Fruit fly (Drosophila melanogaster) whole organism, embryonic: ENCODE data around the gene ZnT86D.

ENCODE experiments used
- Asciz ChIP-seq: fragments of 200-800 bp; sonication (Bioruptor generic); optimal IDR thresholded peaks from 2 replicates; lab custom pipeline; 2017; ENCODE audit warnings: missing biosample characterization, mild to moderate bottlenecking, missing genetic modification characterization, missing genetic modification reagents
- Atf3 ChIP-seq: fragments of 200-800 bp; sonication (Bioruptor generic); optimal IDR thresholded peaks from 3 replicates; lab custom pipeline; 2016; ENCODE audit warnings: missing biosample characterization, missing genetic modification characterization
- CG12155 ChIP-seq: fragments of 200-800 bp; sonication (Bioruptor generic); optimal IDR thresholded peaks from 3 replicates; lab custom pipeline; 2016; ENCODE audit warnings: missing biosample characterization, missing genetic modification characterization
- CG13894 ChIP-seq: fragments of 200-800 bp; sonication (Bioruptor generic); optimal IDR thresholded peaks from 3 replicates; lab custom pipeline; 2018; ENCODE audit warnings: missing biosample characterization, mild to moderate bottlenecking, missing genetic modification characterization, moderate library complexity
- CG14441 ChIP-seq: fragments of 200-800 bp; sonication (Bioruptor generic); IDR thresholded peaks from 2 replicates; pipeline ENCODE4 v1.3.6; 2022; ENCODE audit warnings: missing biosample characterization, missing genetic modification characterization
- CG1529 ChIP-seq: fragments of 200-800 bp; sonication (Bioruptor generic); optimal IDR thresholded peaks from 3 replicates; lab custom pipeline; 2018; ENCODE audit warnings: missing biosample characterization, missing genetic modification characterization
- CG17568 ChIP-seq: fragments of 200-800 bp; sonication (Bioruptor generic); optimal IDR thresholded peaks from 2 replicates; lab custom pipeline; 2018; ENCODE audit warnings: missing biosample characterization, mild to moderate bottlenecking, missing genetic modification characterization, moderate library complexity
- CG1792 ChIP-seq: fragments of 200-800 bp; sonication (Bioruptor generic); optimal IDR thresholded peaks from 2 replicates; lab custom pipeline; 2016; ENCODE audit warnings: missing biosample characterization, missing genetic modification characterization
- CG2875 ChIP-seq: fragments of 200-800 bp; sonication (Bioruptor generic); optimal IDR thresholded peaks from 2 replicates; lab custom pipeline; 2017; ENCODE audit warnings: missing biosample characterization, mild to moderate bottlenecking, missing genetic modification characterization, missing genetic modification reagents
- CG42726 ChIP-seq: fragments of 200-800 bp; sonication (Bioruptor generic); IDR thresholded peaks from 2 replicates; pipeline ENCODE4 v1.3.6; 2022; ENCODE audit warnings: missing biosample characterization, missing genetic modification characterization; ENCODE audit not compliant: partially characterized antibody
- CG5245 ChIP-seq: fragments of 200-800 bp; sonication (Bioruptor generic); optimal IDR thresholded peaks from 3 replicates; lab custom pipeline; 2016; ENCODE audit warnings: missing biosample characterization, missing genetic modification characterization
- CG5953 ChIP-seq: fragments of 200-800 bp; sonication (Bioruptor generic); IDR thresholded peaks from 2 replicates; pipeline ENCODE4 v1.3.6; 2022; ENCODE audit warnings: missing biosample characterization, missing genetic modification characterization
- CG6854 ChIP-seq: fragments of 200-800 bp; sonication (Bioruptor generic); optimal IDR thresholded peaks from 3 replicates; lab custom pipeline; 2017; ENCODE audit warnings: missing biosample characterization, mild to moderate bottlenecking, missing genetic modification characterization
- CG9817 ChIP-seq: fragments of 200-800 bp; sonication (Bioruptor generic); optimal IDR thresholded peaks from 2 replicates; lab custom pipeline; 2018; ENCODE audit warnings: missing biosample characterization, mild to moderate bottlenecking, missing genetic modification characterization, moderate library complexity
- CoRest ChIP-seq: fragments of 200-800 bp; sonication (Bioruptor generic); optimal IDR thresholded peaks from 3 replicates; lab custom pipeline; 2018; ENCODE audit warnings: missing biosample characterization, mild to moderate bottlenecking, missing genetic modification characterization, moderate library complexity
- Dfd ChIP-seq, 2 experiments: fragments of >200 bp; optimal IDR thresholded peaks; 2 replicates each; lab custom pipeline; 2017; ENCODE audit warnings: missing biosample characterization in 2 of 2, missing genetic modification characterization in 2 of 2
- Dip2 ChIP-seq: fragments of 200-800 bp; sonication (Bioruptor generic); IDR thresholded peaks from 2 replicates; pipeline ENCODE4 v1.3.6; 2022; ENCODE audit warnings: missing biosample characterization, missing genetic modification characterization
- Gsc ChIP-seq: fragments of 200-800 bp; sonication (Bioruptor generic); IDR thresholded peaks from 2 replicates; pipeline ENCODE4 v1.3.6; 2022; ENCODE audit warnings: missing biosample characterization, missing genetic modification characterization
- HHEX ChIP-seq: fragments of 200-800 bp; sonication (Bioruptor generic); optimal IDR thresholded peaks from 3 replicates; lab custom pipeline; 2017; ENCODE audit warnings: missing biosample characterization, mild to moderate bottlenecking, missing genetic modification characterization, missing genetic modification reagents
- Hand ChIP-seq: fragments of 200-800 bp; sonication (Bioruptor generic); optimal IDR thresholded peaks from 2 replicates; lab custom pipeline; 2017; ENCODE audit warnings: mild to moderate bottlenecking, missing biosample characterization, missing genetic modification reagents, missing genetic modification characterization
- Hr51 ChIP-seq, 2 experiments: fragments of 200-800 bp; sonication (Bioruptor generic); optimal IDR thresholded peaks; 2 replicates in 1 of 2; 3 replicates in 1 of 2; lab custom pipeline; 2016 to 2018; ENCODE audit warnings: missing biosample characterization in 2 of 2, missing genetic modification characterization in 2 of 2, mild to moderate bottlenecking in 1 of 2, moderate library complexity in 1 of 2
- Hsf ChIP-seq: fragments of 200-800 bp; sonication (Bioruptor generic); optimal IDR thresholded peaks from 3 replicates; lab custom pipeline; 2016; ENCODE audit warnings: missing biosample characterization, missing genetic modification characterization
- Mes4 ChIP-seq: fragments of 200-800 bp; sonication (Bioruptor generic); optimal IDR thresholded peaks from 2 replicates; lab custom pipeline; 2016; ENCODE audit warnings: missing biosample characterization, missing genetic modification characterization
- NK7.1 ChIP-seq: fragments of 200-800 bp; sonication (Bioruptor generic); optimal IDR thresholded peaks from 3 replicates; lab custom pipeline; 2016; ENCODE audit warnings: missing biosample characterization, missing genetic modification characterization
- Neu2 ChIP-seq: fragments of 200-800 bp; sonication (Bioruptor generic); optimal IDR thresholded peaks from 3 replicates; lab custom pipeline; 2016; ENCODE audit warnings: missing biosample characterization, missing genetic modification characterization, borderline replicate concordance
- Oli ChIP-seq: fragments of 200-800 bp; sonication (Bioruptor generic); optimal IDR thresholded peaks from 2 replicates; lab custom pipeline; 2018; ENCODE audit warnings: missing biosample characterization, mild to moderate bottlenecking, missing genetic modification characterization, moderate library complexity
- ab ChIP-seq: fragments of 200-800 bp; sonication (Bioruptor generic); optimal IDR thresholded peaks from 2 replicates; lab custom pipeline; 2016; ENCODE audit warnings: missing biosample characterization, missing genetic modification characterization
- ase ChIP-seq: fragments of 200-800 bp; sonication (Bioruptor generic); IDR thresholded peaks from 3 replicates; pipeline ENCODE4 v1.3.6; 2022; ENCODE audit warnings: missing biosample characterization, missing genetic modification characterization
- bigmax ChIP-seq: fragments of 200-800 bp; sonication (Bioruptor generic); optimal IDR thresholded peaks from 2 replicates; lab custom pipeline; 2018; ENCODE audit warnings: missing biosample characterization, mild to moderate bottlenecking, missing genetic modification characterization
- cad ChIP-seq: fragments of >200 bp; optimal IDR thresholded peaks from 2 replicates; lab custom pipeline; 2017; ENCODE audit warnings: missing biosample characterization, missing genetic modification characterization
- dan ChIP-seq: fragments of 200-800 bp; sonication (Bioruptor generic); IDR thresholded peaks from 2 replicates; pipeline ENCODE4 v1.3.6; 2022; ENCODE audit warnings: missing biosample characterization, missing genetic modification characterization
- danr ChIP-seq: fragments of 200-800 bp; sonication (Bioruptor generic); IDR thresholded peaks from 2 replicates; pipeline ENCODE4 v1.3.6; 2022; ENCODE audit warnings: missing biosample characterization, missing genetic modification characterization
- dati ChIP-seq: fragments of 200-800 bp; sonication (Bioruptor generic); IDR thresholded peaks from 2 replicates; pipeline ENCODE4 v1.3.6; 2022; ENCODE audit warnings: missing biosample characterization, missing genetic modification characterization
- fd3F ChIP-seq: fragments of 200-800 bp; sonication (Bioruptor generic); optimal IDR thresholded peaks from 2 replicates; lab custom pipeline; 2018; ENCODE audit warnings: missing biosample characterization, mild to moderate bottlenecking, missing genetic modification characterization, moderate library complexity
- hb ChIP-seq: fragments of 200-800 bp; sonication (Bioruptor generic); IDR thresholded peaks from 3 replicates; pipeline ENCODE4 v1.3.6; 2022; ENCODE audit warnings: missing biosample characterization, missing genetic modification characterization; ENCODE audit not compliant: partially characterized antibody
- her ChIP-seq: fragments of 200-800 bp; sonication (Bioruptor generic); optimal IDR thresholded peaks from 2 replicates; lab custom pipeline; 2016; ENCODE audit warnings: missing biosample characterization, missing genetic modification characterization
- kni ChIP-seq: fragments of 200-800 bp; sonication (Bioruptor generic); optimal IDR thresholded peaks from 3 replicates; lab custom pipeline; 2017; ENCODE audit warnings: mild to moderate bottlenecking, missing biosample characterization, missing genetic modification reagents, missing genetic modification characterization
- lov ChIP-seq, 2 experiments: fragments of 200-800 bp in 1 of 2; fragments of >200 bp in 1 of 2; sonication (Bioruptor generic) in 1 of 2; IDR thresholded peaks in 1 of 2; optimal IDR thresholded peaks in 1 of 2; 2 replicates in 1 of 2; 3 replicates in 1 of 2; pipeline versions ENCODE4 v1.3.6 to Lab custom; 2017 to 2022; ENCODE audit warnings: missing biosample characterization in 1 of 2, missing genetic modification characterization in 1 of 2
- otp ChIP-seq: fragments of 200-800 bp; sonication (Bioruptor generic); IDR thresholded peaks from 3 replicates; pipeline ENCODE4, ENCODE4 v1.3.6; 2022; ENCODE audit warnings: missing biosample characterization, missing genetic modification characterization
- phol ChIP-seq: fragments of 200-800 bp; sonication (Bioruptor generic); optimal IDR thresholded peaks from 3 replicates; lab custom pipeline; 2018; ENCODE audit warnings: missing biosample characterization, mild to moderate bottlenecking, missing genetic modification characterization, moderate library complexity
- sc ChIP-seq, 3 experiments: fragments of >200 bp in 2 of 3; fragments of 200-800 bp in 1 of 3; sonication (Bioruptor generic) in 1 of 3; optimal IDR thresholded peaks; 2 replicates in 2 of 3; 3 replicates in 1 of 3; lab custom pipeline; 2017; ENCODE audit warnings: mild to moderate bottlenecking in 1 of 3, missing biosample characterization in 1 of 3, missing genetic modification characterization in 1 of 3, missing genetic modification reagents in 1 of 3
- sens-2 ChIP-seq: fragments of 200-800 bp; sonication (Bioruptor generic); IDR thresholded peaks from 2 replicates; pipeline ENCODE4 v1.3.6; 2022; ENCODE audit warnings: missing biosample characterization, missing genetic modification characterization
- stc ChIP-seq: fragments of 200-800 bp; sonication (Bioruptor generic); IDR thresholded peaks from 2 replicates; pipeline ENCODE4 v1.3.6; 2022; ENCODE audit warnings: missing biosample characterization, missing genetic modification characterization
- sug ChIP-seq: fragments of 200-800 bp; optimal IDR thresholded peaks from 2 replicates; lab custom pipeline; 2019; ENCODE audit warnings: missing biosample characterization, mild to moderate bottlenecking, missing genetic modification characterization, moderate library complexity
- toy ChIP-seq: fragments of 200-800 bp; sonication (Bioruptor generic); IDR thresholded peaks from 2 replicates; pipeline ENCODE4 v1.3.6; 2022; ENCODE audit warnings: missing biosample characterization, missing genetic modification characterization
- unpg ChIP-seq: fragments of 200-800 bp; sonication (Bioruptor generic); optimal IDR thresholded peaks from 3 replicates; lab custom pipeline; 2018; ENCODE audit warnings: missing biosample characterization, mild to moderate bottlenecking, missing genetic modification characterization, moderate library complexity
- vnd ChIP-seq: fragments of 200-800 bp; sonication (Bioruptor generic); IDR thresholded peaks from 3 replicates; pipeline ENCODE4 v1.3.6; 2022; ENCODE audit warnings: missing biosample characterization, missing genetic modification characterization; ENCODE audit not compliant: partially characterized antibody

ZnT86D gene

dm6 chr3R:11221437-11222230 is 7.3 kb upstream of the ZnT86D start, which contains the start of the genes CG6693 and RpL3 (continued):
- peak; percentile 99 for TF ChIP-seq bigmax (GFP tag; lab: Kevin White, UChicago)
- TF ChIP-seq lov (optimal IDR thresholded peaks at IDR 0.05; lab: Kevin White, UChicago) = no peak
- TF ChIP-seq lov (GFP tag; IDR thresholded peaks at IDR 0.05; lab: Robert Waterston, UW) = peak; percentile 91
- no peak for TF ChIP-seq danr (GFP tag; lab: Robert Waterston, UW)
- TF ChIP-seq cad (GFP tag; lab: Kevin White, UChicago) = no peak
- TF ChIP-seq stc (GFP tag; lab: Robert Waterston, UW) = peak; percentile 82
- peak; percentile 67 for TF ChIP-seq NK7.1 (GFP tag; lab: Kevin White, UChicago)
- TF ChIP-seq ab (GFP tag; lab: Kevin White, UChicago) = peak; percentile 38
- TF ChIP-seq CG17568 = peak; percentile 89
- peak; percentile 53 for TF ChIP-seq fd3F (GFP tag; lab: Kevin White, UChicago)
- peak; percentile 87 for TF ChIP-seq CG2875 (GFP tag; lab: Kevin White, UChicago)
- peak; percentile 19 for TF ChIP-seq CG12155
- TF ChIP-seq CG1792 = no peak
- no peak for TF ChIP-seq hb (GFP tag; lab: Robert Waterston, UW)
- peak; percentile 87 for TF ChIP-seq HHEX (GFP tag; lab: Kevin White, UChicago)
- peak; percentile 49 for TF ChIP-seq kni (GFP tag; lab: Kevin White, UChicago)
- TF ChIP-seq Hand = peak; percentile 77
- TF ChIP-seq CoRest (tag; lab: Kevin White, UChicago) = peak; percentile 44
- peak; percentile 71 for TF ChIP-seq sens-2
- TF ChIP-seq Hsf (GFP tag; lab: Kevin White, UChicago) = peak; percentile 59
- peak; percentile 81 for TF ChIP-seq Mes4 (GFP tag; lab: Kevin White, UChicago)
- TF ChIP-seq Atf3 (GFP tag; lab: Kevin White, UChicago) = peak; percentile 32
- TF ChIP-seq ase (GFP tag; lab: Robert Waterston, UW) = peak; percentile 43; the same call in 1 of the 3 replicates
- TF ChIP-seq CG9817 (tag; lab: Kevin White, UChicago) = peak; percentile 20
- TF ChIP-seq dan (GFP tag; lab: Robert Waterston, UW) = no peak
- peak; percentile 67 for TF ChIP-seq Oli (tag; lab: Kevin White, UChicago)
- no peak for TF ChIP-seq CG14441 (GFP tag; lab: Robert Waterston, UW)
- no peak for TF ChIP-seq sc (optimal IDR thresholded peaks at IDR 0.05; lab: Kevin White, UChicago)
- peak; percentile 54 for TF ChIP-seq sc (GFP tag; optimal IDR thresholded peaks at IDR 0.05; lab: Kevin White, UChicago)
- peak; percentile 76 for TF ChIP-seq CG5953 (GFP tag; lab: Robert Waterston, UW)
- TF ChIP-seq CG42726 (GFP tag; lab: Robert Waterston, UW) = peak; percentile 77; the same call in 1 of the 2 replicates
- peak; percentile 86 for TF ChIP-seq Asciz (GFP tag; lab: Kevin White, UChicago)
- TF ChIP-seq Dfd (GFP tag; optimal IDR thresholded peaks at IDR 0.05; lab: Kevin White, UChicago) = no peak
- TF ChIP-seq phol (tag; lab: Kevin White, UChicago) = peak; percentile 90
- no peak for TF ChIP-seq Gsc
- TF ChIP-seq vnd = no peak
- TF ChIP-seq Hr51 (GFP tag; optimal IDR thresholded peaks at IDR 0.05; lab: Kevin White, UChicago) = peak; percentile 68 to 70
- TF ChIP-seq Neu2 (GFP tag; lab: Kevin White, UChicago) = peak; percentile 26
- 0 out of 2 replicates have a peak, but pooled peaks have one; percentile 29 for TF ChIP-seq dati (GFP tag; lab: Robert Waterston, UW)
- peak; percentile 53 for TF ChIP-seq toy (GFP tag; lab: Robert Waterston, UW)
- TF ChIP-seq otp (GFP tag; lab: Robert Waterston, UW) = peak; percentile 80; the same call in 2 of the 3 replicates
- TF ChIP-seq CG1529 = peak; percentile 54
- TF ChIP-seq CG6854 (GFP tag; lab: Kevin White, UChicago) = peak; percentile 88
- peak; percentile 80 for TF ChIP-seq unpg (GFP tag; lab: Kevin White, UChicago)
- TF ChIP-seq sug (tag; lab: Kevin White, UChicago) = peak; percentile 70
- peak; percentile 38 for TF ChIP-seq CG5245 (GFP tag; lab: Kevin White, UChicago)
- TF ChIP-seq Dip2 (GFP tag; lab: Robert Waterston, UW) = no peak
- peak; percentile 91 for TF ChIP-seq CG13894 (tag; lab: Kevin White, UChicago)
- peak; percentile 62 for TF ChIP-seq her (GFP tag; lab: Kevin White, UChicago)
